Fruit fly (Drosophila melanogaster): ENCODE data around the gene Sgt1.

DNA sequence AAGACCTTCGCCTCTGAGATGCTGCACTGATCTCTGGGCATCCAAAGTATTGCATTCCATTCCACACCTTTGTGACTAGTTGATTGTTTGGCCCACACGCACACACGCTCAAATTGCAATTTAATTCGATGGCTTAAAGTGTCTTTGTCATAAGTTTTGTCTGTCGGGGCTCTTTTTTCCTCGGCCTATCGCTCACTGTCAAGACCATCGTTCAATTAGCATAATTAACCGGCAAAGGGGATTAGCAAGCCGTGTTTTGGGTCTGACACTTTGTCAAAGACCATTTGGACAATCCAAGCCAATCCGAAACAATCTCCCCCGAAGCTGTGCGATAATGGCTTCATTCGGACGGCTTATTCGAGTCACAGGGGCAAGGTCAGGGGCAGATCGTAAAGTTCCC is 50.7 kb downstream of the Sgt1 start:
- TF ChIP-seq Ets21C (GFP tag; optimal IDR thresholded peaks at IDR 0.05) (no peak), CG16779 (tag; optimal IDR thresholded peaks at IDR 0.05) (no peak), Lpt (GFP tag; optimal IDR thresholded peaks at IDR 0.05) (no peak), CG9139 (GFP tag; optimal IDR thresholded peaks at IDR 0.05) (no peak), CG3919 (GFP tag; optimal IDR thresholded peaks at IDR 0.05) (no peak)
